Fruit fly (Drosophila melanogaster) S2 (cell line): Measurements from ENCODE around the gene CG7579.

ENCODE experiments used
- CG8478 ChIP-seq: fragments of >200 bp; optimal IDR thresholded peaks from 2 replicates; lab custom pipeline; 2018
- CTCF ChIP-seq, 2 experiments: fragments of >200 bp; optimal IDR thresholded peaks; 2 replicates each; lab custom pipeline; 2018

DNA sequence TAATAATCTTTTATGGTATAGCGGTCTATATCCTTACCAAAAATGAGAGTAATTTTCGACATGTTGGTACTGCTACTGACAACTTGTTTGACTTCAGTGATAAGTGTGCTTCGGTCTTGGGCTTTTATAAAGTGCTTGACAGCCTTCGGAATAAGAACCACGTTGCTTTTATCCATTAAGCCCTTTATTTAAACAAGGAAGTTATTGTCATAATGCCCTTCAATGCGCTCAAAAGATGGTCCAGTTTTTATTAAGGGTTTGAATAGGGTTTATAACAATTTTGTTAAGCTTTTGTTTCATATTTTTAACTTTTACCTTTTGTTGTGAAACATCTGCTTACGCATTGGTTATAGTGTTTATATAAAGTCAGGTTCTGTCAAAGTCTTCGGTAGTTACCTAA is 31.1 kb downstream of the CG7579 start, which contains the start of the genes Eig71Ec and Eig71Ed:
- TF ChIP-seq CG8478 (lab: Kevin White, UChicago): no peak
- no peak for TF ChIP-seq CTCF (optimal IDR thresholded peaks at IDR 0.05; lab: Kevin White, UChicago)
